Worm (Caenorhabditis elegans) whole organism, L4 larva: ENCODE results near the gene melo-3.
A peak's percentile ranks its signal among the peaks of the same experiment; 100 is the strongest.

Source experiments
- D1046.2 ChIP-seq: fragments of 200-800 bp; sonication (Bioruptor generic); IDR thresholded peaks from 2 replicates; pipeline ENCODE4 v1.3.6; 2022; ENCODE audit warnings: missing genetic modification characterization, missing compliant biosample characterization
- F49E8.2 ChIP-seq: sonication (generic microtip); optimal IDR thresholded peaks from 2 replicates; lab custom pipeline; 2016; ENCODE audit warnings: missing compliant biosample characterization, mild to moderate bottlenecking, missing genetic modification characterization, borderline replicate concordance
- R02D3.7 ChIP-seq: fragments of 150-350 bp; sonication (generic microtip); optimal IDR thresholded peaks from 3 replicates; lab custom pipeline; 2014; ENCODE audit warnings: missing biosample characterization, missing genetic modification characterization
- T26A8.4 ChIP-seq: fragments of 200-800 bp; sonication (Bioruptor generic); IDR thresholded peaks from 2 replicates; pipeline ENCODE4 v1.3.6; 2022; ENCODE audit warnings: missing genetic modification characterization, missing compliant biosample characterization
- Y105C5A.15 ChIP-seq: fragments of 200-800 bp; sonication (Bioruptor generic); IDR thresholded peaks from 2 replicates; pipeline ENCODE4 v1.3.6; 2022; ENCODE audit warnings: missing genetic modification characterization, missing compliant biosample characterization
- Y48G9A.11 ChIP-seq: fragments of 200-800 bp; sonication (Bioruptor generic); IDR thresholded peaks from 2 replicates; pipeline ENCODE4 v1.3.6; 2022; ENCODE audit warnings: missing genetic modification reagents, missing genetic modification characterization, missing compliant biosample characterization
- Y5F2A.4 ChIP-seq: fragments of 200-800 bp; sonication (Bioruptor generic); optimal IDR thresholded peaks from 2 replicates; lab custom pipeline; 2018; ENCODE audit warnings: mild to moderate bottlenecking, missing genetic modification characterization, missing compliant biosample characterization
- ZK337.2 ChIP-seq: fragments of 200-800 bp; sonication (Bioruptor generic); IDR thresholded peaks from 2 replicates; pipeline ENCODE4 v1.3.6; 2022; ENCODE audit warnings: missing genetic modification reagents, missing genetic modification characterization, missing compliant biosample characterization
- ama-1 ChIP-seq: fragments of 150-350 bp; optimal IDR thresholded peaks from 2 replicates; lab custom pipeline; 2014; ENCODE audit warnings: inconsistent platforms, mixed read lengths
- ceh-62 ChIP-seq: sonication (generic microtip); optimal IDR thresholded peaks from 2 replicates; lab custom pipeline; 2017; ENCODE audit warnings: missing biosample characterization, missing genetic modification characterization
- ceh-82 ChIP-seq: sonication (generic microtip); optimal IDR thresholded peaks from 2 replicates; lab custom pipeline; 2017; ENCODE audit warnings: missing biosample characterization, missing genetic modification characterization
- daf-16 ChIP-seq, 3 experiments: sonication (generic microtip); optimal IDR thresholded peaks; 2 replicates each; lab custom pipeline; 2016 to 2017; ENCODE audit warnings: missing genetic modification characterization in 3 of 3, missing genetic modification reagents in 3 of 3, mild to moderate bottlenecking in 2 of 3, missing compliant biosample characterization in 2 of 3, missing biosample characterization in 1 of 3, moderate library complexity in 1 of 3
- daf-19 ChIP-seq: fragments of 200-800 bp; sonication (Bioruptor generic); conservative IDR thresholded peaks from 2 replicates; pipeline ENCODE4 v1.3.6; 2022; ENCODE audit warnings: missing genetic modification characterization, missing compliant biosample characterization
- dmd-6 ChIP-seq: fragments of 200-800 bp; sonication (Bioruptor generic); IDR thresholded peaks from 2 replicates; pipeline ENCODE4 v1.3.6; 2022; ENCODE audit warnings: missing genetic modification reagents, missing genetic modification characterization, missing compliant biosample characterization
- dmd-9 ChIP-seq: fragments of 200-800 bp; sonication (Bioruptor generic); IDR thresholded peaks from 2 replicates; pipeline ENCODE4 v1.3.6; 2022; ENCODE audit warnings: missing genetic modification reagents, missing genetic modification characterization, missing compliant biosample characterization
- dpl-1 ChIP-seq: fragments of 150-350 bp; optimal IDR thresholded peaks from 2 replicates; lab custom pipeline; 2014; ENCODE audit warnings: missing biosample characterization, missing genetic modification reagents, missing genetic modification characterization
- dve-1 ChIP-seq: sonication (generic microtip); optimal IDR thresholded peaks from 2 replicates; lab custom pipeline; 2017; ENCODE audit warnings: antibody characterized with exemption, mild to moderate bottlenecking, missing genetic modification characterization, missing compliant biosample characterization; ENCODE audit not compliant: insufficient read depth
- hlh-11 ChIP-seq: fragments of 200-800 bp; sonication (Bioruptor generic); optimal IDR thresholded peaks from 2 replicates; lab custom pipeline; 2018; ENCODE audit warnings: mild to moderate bottlenecking, missing genetic modification characterization, missing compliant biosample characterization
- hlh-30 ChIP-seq: sonication (generic microtip); optimal IDR thresholded peaks from 2 replicates; lab custom pipeline; 2017; ENCODE audit warnings: antibody characterized with exemption, mild to moderate bottlenecking, missing genetic modification characterization, missing compliant biosample characterization; ENCODE audit not compliant: insufficient read depth
- hmg-1.1 ChIP-seq: fragments of 200-800 bp; sonication (Bioruptor generic); IDR thresholded peaks from 2 replicates; pipeline ENCODE4 v1.3.6; 2022; ENCODE audit warnings: missing genetic modification reagents, missing genetic modification characterization, missing compliant biosample characterization
- lin-29 ChIP-seq: fragments of 200-800 bp; sonication (Bioruptor generic); IDR thresholded peaks from 2 replicates; pipeline ENCODE4 v1.3.6; 2022; ENCODE audit warnings: missing genetic modification reagents, missing genetic modification characterization, missing compliant biosample characterization
- lin-38 ChIP-seq: fragments of 200-800 bp; sonication (Bioruptor generic); IDR thresholded peaks from 2 replicates; pipeline ENCODE4 v1.3.6; 2022; ENCODE audit warnings: missing genetic modification reagents, missing genetic modification characterization, missing compliant biosample characterization
- lsy-2 ChIP-seq, 2 experiments: fragments of 150-350 bp in 1 of 2; sonication (generic microtip) in 1 of 2; optimal IDR thresholded peaks; 2 replicates each; lab custom pipeline; 2014 to 2017; ENCODE audit warnings: missing biosample characterization in 2 of 2, missing genetic modification characterization in 2 of 2
- madf-5 ChIP-seq, 2 experiments: fragments of 200-800 bp; sonication (Bioruptor generic); IDR thresholded peaks; 2 replicates each; pipeline ENCODE4 v1.3.6; 2022; ENCODE audit warnings: missing compliant biosample characterization in 2 of 2, missing genetic modification characterization in 2 of 2
- mdl-1 ChIP-seq, 2 experiments: fragments of 150-350 bp in 1 of 2; sonication (generic microtip) in 1 of 2; optimal IDR thresholded peaks; 2 replicates each; lab custom pipeline; 2014 to 2017; ENCODE audit warnings: missing biosample characterization in 2 of 2, missing genetic modification characterization in 2 of 2
- mdt-29 ChIP-seq: fragments of 200-800 bp; sonication (Bioruptor generic); IDR thresholded peaks from 2 replicates; pipeline ENCODE4 v1.3.6; 2022; ENCODE audit warnings: missing genetic modification reagents, missing genetic modification characterization, missing compliant biosample characterization
- mes-2 ChIP-seq: sonication (generic microtip); optimal IDR thresholded peaks from 2 replicates; lab custom pipeline; 2016; ENCODE audit warnings: missing genotype, mild to moderate bottlenecking, missing genetic modification characterization, missing compliant biosample characterization; ENCODE audit not compliant: poor library complexity, severe bottlenecking
- nhr-10 ChIP-seq: fragments of 150-350 bp; optimal IDR thresholded peaks from 2 replicates; lab custom pipeline; 2014; ENCODE audit warnings: missing biosample characterization, missing genetic modification characterization
- nhr-102 ChIP-seq: sonication (generic microtip); optimal IDR thresholded peaks from 2 replicates; lab custom pipeline; 2016; ENCODE audit warnings: mild to moderate bottlenecking, missing genetic modification characterization, moderate library complexity, missing compliant biosample characterization
- nhr-237 ChIP-seq: sonication (generic microtip); optimal IDR thresholded peaks from 2 replicates; lab custom pipeline; 2017; ENCODE audit warnings: missing biosample characterization, missing genetic modification characterization
- nhr-41 ChIP-seq: fragments of 200-800 bp; sonication (Bioruptor generic); IDR thresholded peaks from 2 replicates; pipeline ENCODE4 v1.3.6; 2022; ENCODE audit warnings: missing genetic modification reagents, missing genetic modification characterization, missing compliant biosample characterization
- nhr-48 ChIP-seq: sonication (generic microtip); optimal IDR thresholded peaks from 2 replicates; lab custom pipeline; 2016; ENCODE audit warnings: mild to moderate bottlenecking, missing genetic modification characterization, missing compliant biosample characterization
- nhr-6 ChIP-seq: fragments of 150-350 bp; optimal IDR thresholded peaks from 2 replicates; lab custom pipeline; 2014; ENCODE audit warnings: missing biosample characterization, missing genetic modification characterization
- nhr-76 ChIP-seq: fragments of 150-350 bp; optimal IDR thresholded peaks from 2 replicates; lab custom pipeline; 2014; ENCODE audit warnings: missing biosample characterization, missing genetic modification characterization
- nhr-77 ChIP-seq: fragments of 150-350 bp; optimal IDR thresholded peaks from 2 replicates; lab custom pipeline; 2014; ENCODE audit warnings: missing biosample characterization, missing genetic modification characterization
- php-3 ChIP-seq: fragments of 200-800 bp; sonication (Bioruptor generic); IDR thresholded peaks from 2 replicates; pipeline ENCODE4 v1.3.6; 2022; ENCODE audit warnings: missing genetic modification reagents, missing genetic modification characterization, missing compliant biosample characterization
- saeg-2 ChIP-seq: fragments of 200-800 bp; sonication (Bioruptor generic); IDR thresholded peaks from 2 replicates; pipeline ENCODE4 v1.3.6; 2022; ENCODE audit warnings: missing genetic modification reagents, missing genetic modification characterization, missing compliant biosample characterization
- set-16 ChIP-seq: fragments of 200-800 bp; sonication (Bioruptor generic); IDR thresholded peaks from 2 replicates; pipeline ENCODE4 v1.3.6; 2022; ENCODE audit warnings: missing genetic modification reagents, missing genetic modification characterization, missing compliant biosample characterization
- snpc-1.2 ChIP-seq: fragments of 200-800 bp; sonication (Bioruptor generic); IDR thresholded peaks from 2 replicates; pipeline ENCODE4 v1.3.6; 2022; ENCODE audit warnings: missing genetic modification reagents, missing genetic modification characterization, missing compliant biosample characterization
- vab-7 ChIP-seq: fragments of 200-800 bp; sonication (Bioruptor generic); IDR thresholded peaks from 2 replicates; pipeline ENCODE4 v1.3.6; 2022; ENCODE audit warnings: missing genetic modification reagents, missing genetic modification characterization, missing compliant biosample characterization
- zfp-3 ChIP-seq: fragments of 200-800 bp; sonication (Bioruptor generic); conservative IDR thresholded peaks from 2 replicates; pipeline ENCODE4 v1.3.6; 2022; ENCODE audit warnings: missing genetic modification reagents, missing genetic modification characterization, missing compliant biosample characterization
- zip-2 ChIP-seq: fragments of 150-350 bp; optimal IDR thresholded peaks from 2 replicates; lab custom pipeline; 2014; ENCODE audit warnings: missing biosample characterization, missing genetic modification characterization

Gene melo-3

ce11 chrV:15065068-15065744 lies 28.5 kb upstream of the melo-3 start, which contains the start of gene C25D7.9 (continued):
- TF ChIP-seq dve-1 (tag; lab: Kevin White, UChicago) (peak; percentile 26), saeg-2 (GFP tag; lab: Robert Waterston, UW) (no peak), hmg-1.1 (GFP tag; lab: Robert Waterston, UW) (peak; percentile 40; the same call in 1 of the 2 replicates), madf-5 (GFP tag; IDR thresholded peaks at IDR 0.05; lab: Robert Waterston, UW) (no peak), lin-29 (GFP tag; lab: Robert Waterston, UW) (no peak), R02D3.7 (tag; lab: Kevin White, UChicago) (no peak), mes-2 (tag; lab: Kevin White, UChicago) (peak; percentile 53), snpc-1.2 (GFP tag; lab: Robert Waterston, UW) (no peak), Y48G9A.11 (GFP tag; lab: Robert Waterston, UW) (no peak), nhr-48 (no peak), mdt-29 (GFP tag; lab: Robert Waterston, UW) (no peak), nhr-76 (tag; lab: Kevin White, UChicago) (no peak), nhr-41 (GFP tag; lab: Robert Waterston, UW) (no peak), dmd-6 (GFP tag; lab: Robert Waterston, UW) (peak; percentile 7; the same call in 1 of the 2 replicates), zfp-3 (GFP tag; lab: Robert Waterston, UW) (no peak), ceh-62 (tag; lab: Kevin White, UChicago) (no peak), nhr-77 (tag; lab: Kevin White, UChicago) (peak; percentile 16), daf-16 (GFP tag; optimal IDR thresholded peaks at IDR 0.05; lab: Kevin White, UChicago) (no peak), daf-16 (tag; optimal IDR thresholded peaks at IDR 0.05; lab: Kevin White, UChicago) (no peak), vab-7 (GFP tag; lab: Robert Waterston, UW) (no peak), ceh-82 (tag; lab: Kevin White, UChicago) (no peak), nhr-102 (tag; lab: Kevin White, UChicago) (no peak), hlh-11 (peak; percentile 56), mdl-1 (tag; optimal IDR thresholded peaks at IDR 0.05; lab: Kevin White, UChicago) (no peak), ama-1 (lab: Kevin White, UChicago) (no peak), nhr-237 (tag; lab: Kevin White, UChicago) (no peak), set-16 (GFP tag; lab: Robert Waterston, UW) (peak; percentile 52), nhr-6 (tag; lab: Kevin White, UChicago) (peak; percentile 60), T26A8.4 (no peak; the same call in 1 of the 2 replicates), dpl-1 (GFP tag; lab: Kevin White, UChicago) (peak; percentile 31), D1046.2 (GFP tag; lab: Robert Waterston, UW) (no peak), nhr-10 (tag; lab: Kevin White, UChicago) (no peak), zip-2 (tag; lab: Kevin White, UChicago) (no peak), ZK337.2 (GFP tag; lab: Robert Waterston, UW) (no peak), php-3 (GFP tag; lab: Robert Waterston, UW) (no peak), dmd-9 (peak; percentile 49; the same call in 1 of the 2 replicates), hlh-30 (no peak), lin-38 (GFP tag; lab: Robert Waterston, UW) (0 out of 2 replicates have a peak, but pooled peaks have one; percentile 7)

ce11 chrV:15063987-15064386 lies 27.3 kb upstream of the melo-3 start, which contains the start of gene rap-2:
Gene rap-2, minus strand, starts transcription at chrV:15064087.
- TF ChIP-seq Y105C5A.15 (GFP tag; lab: Robert Waterston, UW) (no peak), daf-19 (GFP tag; lab: Robert Waterston, UW) (no peak), hmg-1.1 (GFP tag; lab: Robert Waterston, UW) (no peak), Y5F2A.4 (GFP tag; lab: Kevin White, UChicago) (no peak), Y48G9A.11 (GFP tag; lab: Robert Waterston, UW) (no peak), nhr-77 (tag; lab: Kevin White, UChicago) (no peak), lin-38 (GFP tag; lab: Robert Waterston, UW) (no peak), zfp-3 (GFP tag; lab: Robert Waterston, UW) (no peak), F49E8.2 (tag; lab: Kevin White, UChicago) (no peak), lsy-2 (tag; optimal IDR thresholded peaks at IDR 0.05; lab: Kevin White, UChicago) (no peak)
